Fruit fly (Drosophila melanogaster) whole organism, wandering third instar larva: ENCODE results near the gene Mulk.

Experiments used
- Myc ChIP-seq: fragments of >200 bp; optimal IDR thresholded peaks from 2 replicates; lab custom pipeline; 2017
- OdsH ChIP-seq: fragments of 200-800 bp; sonication (Bioruptor generic); optimal IDR thresholded peaks from 2 replicates; lab custom pipeline; 2016; ENCODE audit warnings: missing biosample characterization, mild to moderate bottlenecking, missing genetic modification characterization

dm6 chr2L:10246785-10247190, 23.1 kb upstream of the Mulk start, which contains the start of gene chico:
- TF ChIP-seq OdsH (GFP tag; lab: Kevin White, UChicago) (no peak), Myc (peak; percentile 38)
